Fruit fly (Drosophila melanogaster) Kc167 (cell line): ENCODE results near the gene amos.

Experiments used
- Sin3A ChIP-seq: fragments of >200 bp; optimal IDR thresholded peaks from 2 replicates; lab custom pipeline; 2018; ENCODE audit warnings: missing external identifiers
- h ChIP-seq: fragments of >200 bp; optimal IDR thresholded peaks from 3 replicates; lab custom pipeline; 2018; ENCODE audit warnings: missing external identifiers

dm6 chr2L:18641087-18641486 lies 44.4 kb upstream of the amos start:
- TF ChIP-seq h (lab: Kevin White, UChicago) (no peak), Sin3A (no peak)
